Worm (Caenorhabditis elegans) whole organism, L4 larva: ENCODE results near the gene pup-2.

Experiments used
- F49E8.2 ChIP-seq: sonication (generic microtip); optimal IDR thresholded peaks from 2 replicates; lab custom pipeline; 2016; ENCODE audit warnings: missing compliant biosample characterization, mild to moderate bottlenecking, missing genetic modification characterization, borderline replicate concordance
- T26A8.4 ChIP-seq: fragments of 200-800 bp; sonication (Bioruptor generic); IDR thresholded peaks from 2 replicates; pipeline ENCODE4 v1.3.6; 2022; ENCODE audit warnings: missing genetic modification characterization, missing compliant biosample characterization
- aly-2 ChIP-seq: sonication (generic microtip); optimal IDR thresholded peaks from 2 replicates; lab custom pipeline; 2018; ENCODE audit warnings: missing biosample characterization, missing genetic modification characterization
- dpl-1 ChIP-seq: fragments of 150-350 bp; optimal IDR thresholded peaks from 2 replicates; lab custom pipeline; 2014; ENCODE audit warnings: missing biosample characterization, missing genetic modification reagents, missing genetic modification characterization
- duxl-1 ChIP-seq: sonication (generic microtip); optimal IDR thresholded peaks from 2 replicates; lab custom pipeline; 2016; ENCODE audit warnings: mild to moderate bottlenecking, missing genetic modification characterization, moderate library complexity, missing compliant biosample characterization; ENCODE audit not compliant: poor library complexity
- nhr-10 ChIP-seq: fragments of 150-350 bp; optimal IDR thresholded peaks from 2 replicates; lab custom pipeline; 2014; ENCODE audit warnings: missing biosample characterization, missing genetic modification characterization
- nhr-11 ChIP-seq: fragments of 150-350 bp; optimal IDR thresholded peaks from 2 replicates; lab custom pipeline; 2014; ENCODE audit warnings: missing biosample characterization, missing genetic modification characterization
- nhr-237 ChIP-seq: sonication (generic microtip); optimal IDR thresholded peaks from 2 replicates; lab custom pipeline; 2017; ENCODE audit warnings: missing biosample characterization, missing genetic modification characterization
- nhr-77 ChIP-seq: fragments of 150-350 bp; optimal IDR thresholded peaks from 2 replicates; lab custom pipeline; 2014; ENCODE audit warnings: missing biosample characterization, missing genetic modification characterization
- rbr-2 ChIP-seq: sonication (generic microtip); optimal IDR thresholded peaks from 2 replicates; lab custom pipeline; 2016; ENCODE audit warnings: missing genotype, missing genetic modification characterization, missing compliant biosample characterization
- snpc-4 ChIP-seq: fragments of 150-350 bp; optimal IDR thresholded peaks from 2 replicates; lab custom pipeline; 2014; ENCODE audit warnings: missing biosample characterization, missing genetic modification characterization
- ztf-7 ChIP-seq: fragments of 150-350 bp; optimal IDR thresholded peaks from 2 replicates; lab custom pipeline; 2014; ENCODE audit warnings: missing biosample characterization, missing genetic modification characterization

DNA sequence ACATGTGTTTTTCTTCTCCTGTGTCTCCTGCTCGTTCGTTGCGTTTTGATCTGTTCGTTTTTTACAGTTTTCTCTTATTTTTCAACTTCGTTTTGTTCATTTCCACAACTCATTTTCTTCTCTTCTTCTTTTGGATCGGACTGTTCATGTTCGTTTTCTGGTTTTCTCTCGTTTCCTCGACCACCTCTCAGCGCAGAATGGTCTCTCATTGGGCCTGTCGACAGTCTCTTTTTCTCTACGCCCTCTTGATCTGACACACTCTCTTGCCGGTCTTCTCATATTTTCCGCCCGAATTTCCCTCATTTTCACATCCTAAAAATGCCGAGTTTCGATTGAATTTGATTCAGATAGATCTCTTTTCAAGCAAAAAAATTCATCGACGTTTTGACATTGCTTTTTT lies 4.1 kb upstream of the pup-2 start:
- TF ChIP-seq nhr-77 (tag; lab: Kevin White, UChicago) (no peak), snpc-4 (no peak), aly-2 (tag; lab: Kevin White, UChicago) (no peak), T26A8.4 (GFP tag; lab: Robert Waterston, UW) (no peak), ztf-7 (tag; lab: Kevin White, UChicago) (no peak), dpl-1 (no peak), nhr-237 (no peak), F49E8.2 (tag; lab: Kevin White, UChicago) (no peak), nhr-10 (tag; lab: Kevin White, UChicago) (no peak), rbr-2 (tag; lab: Kevin White, UChicago) (no peak), duxl-1 (tag; lab: Kevin White, UChicago) (no peak), nhr-11 (tag; lab: Kevin White, UChicago) (no peak)
